Fruit fly (Drosophila melanogaster) whole organism, embryonic: ENCODE measurements around the gene CG42296.

Experiments used
- CG11504 ChIP-seq: fragments of 200-800 bp; sonication (Bioruptor generic); optimal IDR thresholded peaks from 3 replicates; lab custom pipeline; 2019; ENCODE audit warnings: missing biosample characterization, mild to moderate bottlenecking, missing genetic modification characterization, moderate library complexity
- HLHmδ ChIP-seq: fragments of 200-800 bp; sonication (Bioruptor generic); optimal IDR thresholded peaks from 2 replicates; lab custom pipeline; 2018; ENCODE audit warnings: missing biosample characterization, mild to moderate bottlenecking, missing genetic modification characterization, moderate library complexity
- lov ChIP-seq, 2 experiments: fragments of 200-800 bp in 1 of 2; fragments of >200 bp in 1 of 2; sonication (Bioruptor generic) in 1 of 2; IDR thresholded peaks in 1 of 2; optimal IDR thresholded peaks in 1 of 2; 2 replicates in 1 of 2; 3 replicates in 1 of 2; pipeline versions ENCODE4 v1.3.6 to Lab custom; 2017 to 2022; ENCODE audit warnings: missing biosample characterization in 1 of 2, missing genetic modification characterization in 1 of 2

DNA sequence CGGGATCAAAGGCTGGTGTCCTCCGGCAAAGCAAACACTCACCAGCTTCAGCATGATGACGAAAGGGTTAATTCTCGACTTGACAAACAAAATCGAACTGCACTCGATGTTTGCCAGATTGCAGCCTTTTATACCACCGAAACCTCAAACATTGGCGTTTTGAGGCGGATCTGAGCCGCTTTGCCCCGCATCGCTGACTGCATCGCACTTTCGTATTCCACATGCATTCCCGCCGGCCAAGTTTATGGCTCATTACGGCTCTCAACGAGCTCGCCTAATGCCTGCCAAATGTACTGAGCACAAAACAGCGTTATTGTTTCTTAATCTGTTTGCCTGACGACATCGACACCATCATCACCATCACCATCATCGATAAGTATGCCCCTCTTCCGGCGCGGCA is 28.7 kb downstream of the CG42296 start, which contains the start of gene CG15353:
- TF ChIP-seq lov (optimal IDR thresholded peaks at IDR 0.05; lab: Kevin White, UChicago) (no peak), lov (GFP tag; IDR thresholded peaks at IDR 0.05; lab: Robert Waterston, UW) (no peak), HLHmδ (GFP tag; lab: Kevin White, UChicago) (no peak), CG11504 (no peak)
